Worm (Caenorhabditis elegans) whole organism, L1 larva: Measurements from ENCODE around the gene F28H7.8.

Source experiments
- F16B12.6 ChIP-seq: fragments of 150-350 bp; optimal IDR thresholded peaks from 2 replicates; lab custom pipeline; 2014; ENCODE audit warnings: missing biosample characterization, missing genetic modification characterization
- aha-1 ChIP-seq: fragments of 150-350 bp; optimal IDR thresholded peaks from 2 replicates; lab custom pipeline; 2014; ENCODE audit warnings: missing biosample characterization, missing genetic modification characterization
- alr-1 ChIP-seq: fragments of 200-800 bp; sonication (Bioruptor generic); optimal IDR thresholded peaks from 2 replicates; lab custom pipeline; 2018; ENCODE audit warnings: borderline replicate concordance, mild to moderate bottlenecking, missing genetic modification characterization, missing compliant biosample characterization
- ama-1 ChIP-seq: fragments of 150-350 bp; optimal IDR thresholded peaks from 2 replicates; lab custom pipeline; 2014
- blmp-1 ChIP-seq: fragments of 150-350 bp; optimal IDR thresholded peaks from 2 replicates; lab custom pipeline; 2014; ENCODE audit warnings: missing biosample characterization, missing genetic modification characterization
- ceh-82 ChIP-seq, 3 experiments: fragments of 150-350 bp in 1 of 3; sonication (generic microtip) in 2 of 3; optimal IDR thresholded peaks; 2 replicates each; lab custom pipeline; 2014 to 2017; ENCODE audit warnings: missing biosample characterization in 3 of 3, missing genetic modification characterization in 3 of 3
- ceh-88 ChIP-seq: fragments of 200-800 bp; sonication (Bioruptor generic); IDR thresholded peaks from 2 replicates; pipeline ENCODE4 v1.3.6; 2022; ENCODE audit warnings: missing genetic modification characterization, missing compliant biosample characterization
- ceh-90 ChIP-seq: sonication (generic microtip); optimal IDR thresholded peaks from 2 replicates; lab custom pipeline; 2016; ENCODE audit warnings: missing genetic modification characterization, missing compliant biosample characterization
- dpl-1 ChIP-seq, 3 experiments: fragments of 150-350 bp in 2 of 3; sonication (generic microtip) in 1 of 3; optimal IDR thresholded peaks; 2 replicates each; lab custom pipeline; 2014 to 2017; ENCODE audit warnings: missing biosample characterization in 3 of 3, missing genetic modification characterization in 3 of 3, missing genetic modification reagents in 3 of 3
- efl-1 ChIP-seq, 4 experiments: fragments of 150-350 bp; optimal IDR thresholded peaks in 3 of 4; peaks in 1 of 4; 1 replicate in 1 of 4; 2 replicates in 3 of 4; lab custom pipeline; 2014; ENCODE audit warnings: missing biosample characterization in 2 of 4, missing genetic modification characterization in 2 of 4, missing genetic modification reagents in 2 of 4
- elt-2 ChIP-seq: sonication (generic microtip); optimal IDR thresholded peaks from 2 replicates; lab custom pipeline; 2016; ENCODE audit warnings: missing genetic modification characterization, mild to moderate bottlenecking, inconsistent platforms, missing compliant biosample characterization, missing genetic modification reagents
- elt-3 ChIP-seq, 6 experiments: fragments of 150-350 bp in 1 of 6; sonication (generic microtip); optimal IDR thresholded peaks; 2 replicates each; lab custom pipeline; 2017 to 2018; ENCODE audit warnings: missing biosample characterization in 6 of 6, missing genetic modification characterization in 6 of 6, inconsistent platforms in 1 of 6
- fkh-8 ChIP-seq: sonication (generic microtip); optimal IDR thresholded peaks from 2 replicates; lab custom pipeline; 2016; ENCODE audit warnings: mild to moderate bottlenecking, missing genetic modification characterization, missing compliant biosample characterization
- fos-1 ChIP-seq: fragments of 150-350 bp; optimal IDR thresholded peaks from 2 replicates; lab custom pipeline; 2014; ENCODE audit warnings: missing biosample characterization, missing genetic modification characterization
- grh-1 ChIP-seq: fragments of 200-800 bp; sonication (Bioruptor generic); IDR thresholded peaks from 2 replicates; pipeline ENCODE4 v1.3.6; 2022; ENCODE audit warnings: missing genetic modification reagents, missing genetic modification characterization, missing compliant biosample characterization
- hlh-17 ChIP-seq: fragments of 200-800 bp; sonication (Bioruptor generic); optimal IDR thresholded peaks from 2 replicates; lab custom pipeline; 2018; ENCODE audit warnings: missing genetic modification characterization, mild to moderate bottlenecking, missing compliant biosample characterization, moderate library complexity, borderline replicate concordance
- hlh-4 ChIP-seq: sonication (generic microtip); optimal IDR thresholded peaks from 2 replicates; lab custom pipeline; 2016; ENCODE audit warnings: mild to moderate bottlenecking, missing genetic modification characterization, missing compliant biosample characterization
- hpl-2 ChIP-seq: fragments of 150-350 bp; optimal IDR thresholded peaks from 2 replicates; lab custom pipeline; 2014; ENCODE audit warnings: missing biosample characterization, missing genetic modification reagents, missing genetic modification characterization
- lin-13 ChIP-seq: fragments of 150-350 bp; optimal IDR thresholded peaks from 2 replicates; lab custom pipeline; 2014; ENCODE audit warnings: missing biosample characterization, missing genetic modification reagents, missing genetic modification characterization
- lin-14 ChIP-seq: fragments of 200-800 bp; sonication (Bioruptor generic); optimal IDR thresholded peaks from 2 replicates; lab custom pipeline; 2018; ENCODE audit warnings: mild to moderate bottlenecking, missing genetic modification characterization, moderate library complexity, missing compliant biosample characterization
- lin-15B ChIP-seq: fragments of 150-350 bp; sonication (generic microtip); optimal IDR thresholded peaks from 3 replicates; lab custom pipeline; 2014; ENCODE audit warnings: missing biosample characterization, missing genetic modification characterization
- lin-35 ChIP-seq, 2 experiments: fragments of 150-350 bp; optimal IDR thresholded peaks; 2 replicates each; lab custom pipeline; 2014; ENCODE audit warnings: missing biosample characterization in 2 of 2, missing genetic modification characterization in 2 of 2, missing genetic modification reagents in 2 of 2
- lin-39 ChIP-seq: fragments of 150-350 bp; optimal IDR thresholded peaks from 2 replicates; lab custom pipeline; 2014; ENCODE audit warnings: missing biosample characterization, missing genetic modification reagents, missing genetic modification characterization
- lir-3 ChIP-seq: sonication (generic microtip); optimal IDR thresholded peaks from 2 replicates; lab custom pipeline; 2016; ENCODE audit warnings: mild to moderate bottlenecking, missing genetic modification characterization, moderate library complexity, missing compliant biosample characterization; ENCODE audit not compliant: poor library complexity
- lsy-2 ChIP-seq, 2 experiments: fragments of 150-350 bp; optimal IDR thresholded peaks; 2 replicates each; lab custom pipeline; 2014; ENCODE audit warnings: missing biosample characterization in 2 of 2, missing genetic modification characterization in 2 of 2
- mdl-1 ChIP-seq, 2 experiments: fragments of 150-350 bp; optimal IDR thresholded peaks; 2 replicates each; lab custom pipeline; 2014 to 2017; ENCODE audit warnings: missing biosample characterization in 2 of 2, missing genetic modification characterization in 2 of 2, inconsistent platforms in 1 of 2
- mep-1 ChIP-seq: fragments of 150-350 bp; optimal IDR thresholded peaks from 2 replicates; lab custom pipeline; 2014; ENCODE audit warnings: missing biosample characterization, missing genetic modification characterization
- nhr-20 ChIP-seq: sonication (generic microtip); optimal IDR thresholded peaks from 2 replicates; lab custom pipeline; 2016; ENCODE audit warnings: mild to moderate bottlenecking, missing genetic modification characterization, missing compliant biosample characterization
- nhr-71 ChIP-seq: sonication (generic microtip); optimal IDR thresholded peaks from 2 replicates; lab custom pipeline; 2016; ENCODE audit warnings: mild to moderate bottlenecking, missing genetic modification characterization, moderate library complexity, missing compliant biosample characterization
- nhr-76 ChIP-seq: sonication (generic microtip); optimal IDR thresholded peaks from 2 replicates; lab custom pipeline; 2017; ENCODE audit warnings: missing biosample characterization, missing genetic modification characterization
- nhr-84 ChIP-seq: sonication (generic microtip); optimal IDR thresholded peaks from 2 replicates; lab custom pipeline; 2017; ENCODE audit warnings: missing biosample characterization, missing genetic modification characterization
- nhr-85 ChIP-seq: sonication (generic microtip); peaks from one replicate; lab custom pipeline; 2016; ENCODE audit warnings: missing genetic modification characterization, inconsistent platforms, missing compliant biosample characterization
- nhr-90 ChIP-seq: sonication (generic microtip); optimal IDR thresholded peaks from 2 replicates; lab custom pipeline; 2016; ENCODE audit warnings: mild to moderate bottlenecking, missing genetic modification characterization, missing compliant biosample characterization; ENCODE audit not compliant: poor library complexity
- pag-3 ChIP-seq: sonication (generic microtip); optimal IDR thresholded peaks from 2 replicates; lab custom pipeline; 2017; ENCODE audit warnings: missing genetic modification characterization, mild to moderate bottlenecking, missing compliant biosample characterization, antibody characterized with exemption, borderline replicate concordance; ENCODE audit not compliant: insufficient read depth
- pax-3 ChIP-seq: fragments of 200-800 bp; sonication (Bioruptor generic); optimal IDR thresholded peaks from 2 replicates; lab custom pipeline; 2018; ENCODE audit warnings: mild to moderate bottlenecking, missing genetic modification characterization, moderate library complexity, missing compliant biosample characterization
- rnt-1 ChIP-seq: sonication (generic microtip); optimal IDR thresholded peaks from 2 replicates; lab custom pipeline; 2016; ENCODE audit warnings: mild to moderate bottlenecking, missing genetic modification characterization, moderate library complexity, missing compliant biosample characterization
- snu-23 ChIP-seq: sonication (generic microtip); optimal IDR thresholded peaks from 2 replicates; lab custom pipeline; 2016; ENCODE audit warnings: missing genetic modification characterization, missing compliant biosample characterization
- sox-4 ChIP-seq: sonication (generic microtip); optimal IDR thresholded peaks from 2 replicates; lab custom pipeline; 2016; ENCODE audit warnings: missing genetic modification characterization, missing compliant biosample characterization
- tbx-2 ChIP-seq: sonication (generic microtip); optimal IDR thresholded peaks from 2 replicates; lab custom pipeline; 2016; ENCODE audit warnings: missing genetic modification characterization, missing compliant biosample characterization
- tlp-1 ChIP-seq: fragments of 150-350 bp; optimal IDR thresholded peaks from 2 replicates; lab custom pipeline; 2014; ENCODE audit warnings: missing biosample characterization, missing genetic modification characterization
- unc-86 ChIP-seq: sonication (generic microtip); optimal IDR thresholded peaks from 2 replicates; lab custom pipeline; 2016; ENCODE audit warnings: missing genetic modification characterization, missing compliant biosample characterization
- vab-15 ChIP-seq: sonication (generic microtip); optimal IDR thresholded peaks from 2 replicates; lab custom pipeline; 2017; ENCODE audit warnings: missing genotype, mild to moderate bottlenecking, missing genetic modification characterization, missing compliant biosample characterization
- ztf-11 ChIP-seq, 2 experiments: sonication (generic microtip); optimal IDR thresholded peaks; 2 replicates each; lab custom pipeline; 2016 to 2017; ENCODE audit warnings: missing genetic modification characterization in 2 of 2, missing biosample characterization in 1 of 2, missing compliant biosample characterization in 1 of 2
- ztf-4 ChIP-seq: fragments of 150-350 bp; optimal IDR thresholded peaks from 2 replicates; lab custom pipeline; 2014; ENCODE audit warnings: missing biosample characterization, missing genetic modification characterization

The F28H7.8 gene

DNA sequence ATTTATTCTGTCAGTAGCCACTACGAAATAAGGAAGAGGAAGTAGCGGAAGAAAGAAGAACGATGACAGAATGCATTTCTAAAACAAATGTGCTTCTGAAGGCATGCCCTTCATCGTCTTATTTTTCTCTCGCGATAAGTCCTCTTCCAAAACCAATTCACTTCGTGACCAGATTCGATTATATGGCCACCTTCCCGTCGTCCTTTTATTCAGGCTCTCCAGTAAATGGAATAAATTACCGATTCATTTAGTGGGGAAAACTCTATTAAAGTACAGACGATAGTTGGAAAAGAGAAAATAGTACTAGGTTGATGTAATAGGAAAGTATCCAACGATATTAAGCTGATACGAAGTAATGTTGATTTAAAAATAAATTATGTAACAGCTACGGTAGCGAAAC, 37.5 kb upstream of the F28H7.8 start:
- TF ChIP-seq unc-86 (tag; lab: Kevin White, UChicago) (no peak), lsy-2 (tag; optimal IDR thresholded peaks at IDR 0.05; lab: Kevin White, UChicago) (peak in 1 of 2 experiments; percentile 1), lin-14 (GFP tag; lab: Kevin White, UChicago) (peak; percentile 63), elt-2 (tag; lab: Kevin White, UChicago) (no peak), tbx-2 (peak; percentile 33)

DNA sequence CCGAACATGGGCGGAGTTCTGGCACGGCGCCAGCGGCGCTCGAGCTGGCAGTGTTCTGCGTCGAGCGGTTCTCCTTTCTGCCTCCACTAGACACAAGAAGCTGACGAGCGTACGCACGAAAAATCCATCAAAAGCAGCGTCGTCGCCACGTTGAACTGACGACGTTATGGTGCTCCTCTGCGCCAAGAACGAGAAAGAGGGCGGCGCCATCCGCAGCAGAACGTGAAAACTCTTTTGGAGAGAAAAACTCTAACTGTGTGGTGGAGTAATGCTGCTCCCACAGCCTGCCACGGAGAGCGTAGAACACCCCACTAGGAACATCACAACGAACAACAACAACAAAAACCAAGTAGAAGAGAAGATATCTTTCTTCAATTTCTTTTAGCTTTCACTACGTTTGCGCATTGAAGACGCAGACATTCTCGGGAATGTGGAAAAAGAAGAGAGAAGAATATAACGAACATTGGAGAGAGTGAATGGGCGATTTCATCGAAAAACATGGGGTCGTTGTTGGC, 36.8 kb upstream of the F28H7.8 start:
- TF ChIP-seq snu-23 (peak; percentile 20), mdl-1 (tag; optimal IDR thresholded peaks at IDR 0.05; lab: Kevin White, UChicago) (peak in 1 of 2 experiments; percentile 19), blmp-1 (tag; lab: Kevin White, UChicago) (peak; percentile 99), hlh-17 (GFP tag; lab: Kevin White, UChicago) (no peak), alr-1 (tag; lab: Kevin White, UChicago) (no peak), rnt-1 (peak; percentile 51), elt-3 (tag; optimal IDR thresholded peaks at IDR 0.05; lab: Kevin White, UChicago) (peak in 1 of 6 experiments; percentile 12), pag-3 (tag; lab: Kevin White, UChicago) (peak; percentile 48), vab-15 (tag; lab: Kevin White, UChicago) (no peak), lin-13 (GFP tag; lab: Kevin White, UChicago) (no peak), ztf-11 (tag; optimal IDR thresholded peaks at IDR 0.05; lab: Kevin White, UChicago) (no peak), lsy-2 (tag; optimal IDR thresholded peaks at IDR 0.05; lab: Kevin White, UChicago) (peak in 1 of 2 experiments; percentile 37), nhr-71 (tag; lab: Kevin White, UChicago) (no peak), F16B12.6 (no peak), lin-14 (GFP tag; lab: Kevin White, UChicago) (peak; percentile 81), fos-1 (tag; lab: Kevin White, UChicago) (no peak), hlh-4 (tag; lab: Kevin White, UChicago) (no peak), mep-1 (tag; lab: Kevin White, UChicago) (peak; percentile 39), ceh-82 (tag; optimal IDR thresholded peaks at IDR 0.05; lab: Kevin White, UChicago) (peak in 1 of 3 experiments; percentile 3), pax-3 (tag; lab: Kevin White, UChicago) (no peak), grh-1 (GFP tag; lab: Robert Waterston, UW) (no peak), ztf-4 (tag; lab: Kevin White, UChicago) (no peak)

DNA sequence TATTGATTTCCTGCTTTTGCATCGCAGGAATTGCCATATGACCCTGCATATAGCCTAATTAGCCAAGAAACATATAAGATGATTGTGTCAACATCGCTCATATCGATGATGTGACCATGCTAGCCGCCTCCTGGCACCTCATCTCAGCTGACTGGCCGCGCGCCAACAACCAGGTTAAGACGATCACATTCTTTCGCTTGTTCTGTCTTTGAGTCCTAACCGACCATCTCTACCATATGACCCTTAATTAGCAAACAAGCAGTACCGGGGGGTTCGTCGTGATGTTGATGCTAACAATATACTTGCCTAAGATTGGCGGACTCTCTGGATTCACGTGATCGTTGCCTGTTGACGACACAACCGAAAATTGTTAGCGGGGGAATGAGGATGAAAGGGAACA, 36.2 kb upstream of the F28H7.8 start:
- TF ChIP-seq blmp-1 (tag; lab: Kevin White, UChicago) (peak; percentile 63), sox-4 (no peak), nhr-76 (tag; lab: Kevin White, UChicago) (no peak), rnt-1 (no peak), lir-3 (tag; lab: Kevin White, UChicago) (no peak), mdl-1 (tag; optimal IDR thresholded peaks at IDR 0.05; lab: Kevin White, UChicago) (peak in 1 of 2 experiments; percentile 62), hlh-17 (GFP tag; lab: Kevin White, UChicago) (no peak), nhr-20 (tag; lab: Kevin White, UChicago) (peak; percentile 56), aha-1 (tag; lab: Kevin White, UChicago) (no peak), grh-1 (GFP tag; lab: Robert Waterston, UW) (no peak), nhr-71 (tag; lab: Kevin White, UChicago) (peak; percentile 44), nhr-84 (tag; lab: Kevin White, UChicago) (no peak), nhr-85 (tag; lab: Kevin White, UChicago) (peak; percentile 86), unc-86 (tag; lab: Kevin White, UChicago) (no peak), ama-1 (no peak), ceh-88 (GFP tag; lab: Robert Waterston, UW) (no peak), ceh-90 (tag; lab: Kevin White, UChicago) (no peak), alr-1 (tag; lab: Kevin White, UChicago) (no peak), elt-2 (tag; lab: Kevin White, UChicago) (no peak), lin-35 (GFP tag; optimal IDR thresholded peaks at IDR 0.05; lab: Kevin White, UChicago) (peak in 1 of 2 experiments; percentile 77), pag-3 (tag; lab: Kevin White, UChicago) (no peak), dpl-1 (GFP tag; optimal IDR thresholded peaks at IDR 0.05; lab: Kevin White, UChicago) (peak in 1 of 3 experiments; percentile 23), nhr-90 (tag; lab: Kevin White, UChicago) (no peak), lin-15B (tag; lab: Kevin White, UChicago) (no peak), ceh-82 (tag; optimal IDR thresholded peaks at IDR 0.05; lab: Kevin White, UChicago) (no peak), hpl-2 (GFP tag; lab: Kevin White, UChicago) (no peak), tlp-1 (tag; lab: Kevin White, UChicago) (no peak), lin-39 (no peak), efl-1 (optimal IDR thresholded peaks at IDR 0.05; lab: Kevin White, UChicago) (no peak), efl-1 (GFP tag; optimal IDR thresholded peaks at IDR 0.05 in 1 of 2; lab: Kevin White, UChicago) (peak in 1 of 2 experiments; percentile 91), tbx-2 (peak; percentile 13), fkh-8 (tag; lab: Kevin White, UChicago) (no peak), ztf-4 (tag; lab: Kevin White, UChicago) (peak; percentile 43)
